Worm (Caenorhabditis elegans) whole organism, L3 larva: ENCODE measurements around the gene mrps-23.

ENCODE experiments used
- R02D3.7 ChIP-seq: fragments of 150-350 bp; optimal IDR thresholded peaks from 2 replicates; lab custom pipeline; 2014; ENCODE audit warnings: missing biosample characterization, missing genetic modification characterization
- ama-1 ChIP-seq: fragments of 150-350 bp; optimal IDR thresholded peaks from 2 replicates; lab custom pipeline; 2018
- ceh-16 ChIP-seq: sonication (generic microtip); optimal IDR thresholded peaks from 2 replicates; lab custom pipeline; 2017; ENCODE audit warnings: missing biosample characterization, missing genetic modification characterization
- elt-1 ChIP-seq: fragments of 150-350 bp; optimal IDR thresholded peaks from 2 replicates; lab custom pipeline; 2014; ENCODE audit warnings: missing biosample characterization, missing genetic modification characterization
- elt-2 ChIP-seq: sonication (generic microtip); optimal IDR thresholded peaks from 2 replicates; lab custom pipeline; 2016; ENCODE audit warnings: missing genetic modification reagents, mild to moderate bottlenecking, missing genetic modification characterization, missing compliant biosample characterization
- elt-3 ChIP-seq, 3 experiments: fragments of 150-350 bp in 1 of 3; sonication (generic microtip) in 2 of 3; optimal IDR thresholded peaks; 2 replicates in 2 of 3; 4 replicates in 1 of 3; lab custom pipeline; 2014 to 2017; ENCODE audit warnings: missing biosample characterization in 3 of 3, missing genetic modification characterization in 3 of 3
- fkh-10 ChIP-seq: sonication (generic microtip); optimal IDR thresholded peaks from 2 replicates; lab custom pipeline; 2017; ENCODE audit warnings: missing biosample characterization, missing genetic modification reagents, missing genetic modification characterization
- fos-1 ChIP-seq: fragments of 150-350 bp; optimal IDR thresholded peaks from 2 replicates; lab custom pipeline; 2014; ENCODE audit warnings: missing biosample characterization, missing genetic modification characterization
- jun-1 ChIP-seq: fragments of 150-350 bp; optimal IDR thresholded peaks from 2 replicates; lab custom pipeline; 2014; ENCODE audit warnings: missing biosample characterization, missing genetic modification reagents, missing genetic modification characterization
- nhr-76 ChIP-seq: fragments of 150-350 bp; sonication (generic microtip); optimal IDR thresholded peaks from 5 replicates; lab custom pipeline; 2014; ENCODE audit warnings: missing biosample characterization, missing genetic modification characterization
- pha-4 ChIP-seq: fragments of 150-350 bp; optimal IDR thresholded peaks from 2 replicates; lab custom pipeline; 2014; ENCODE audit warnings: missing biosample characterization, missing genetic modification reagents, missing genetic modification characterization
- sea-2 ChIP-seq: fragments of 150-350 bp; sonication (generic microtip); optimal IDR thresholded peaks from 4 replicates; lab custom pipeline; 2014; ENCODE audit warnings: missing biosample characterization, missing genetic modification reagents, missing genetic modification characterization
- snpc-4 ChIP-seq: fragments of 150-350 bp; optimal IDR thresholded peaks from 2 replicates; lab custom pipeline; 2014; ENCODE audit warnings: missing biosample characterization, missing genetic modification characterization
- tbx-2 ChIP-seq: sonication (generic microtip); optimal IDR thresholded peaks from 2 replicates; lab custom pipeline; 2016; ENCODE audit warnings: mild to moderate bottlenecking, missing genetic modification characterization, missing compliant biosample characterization

DNA sequence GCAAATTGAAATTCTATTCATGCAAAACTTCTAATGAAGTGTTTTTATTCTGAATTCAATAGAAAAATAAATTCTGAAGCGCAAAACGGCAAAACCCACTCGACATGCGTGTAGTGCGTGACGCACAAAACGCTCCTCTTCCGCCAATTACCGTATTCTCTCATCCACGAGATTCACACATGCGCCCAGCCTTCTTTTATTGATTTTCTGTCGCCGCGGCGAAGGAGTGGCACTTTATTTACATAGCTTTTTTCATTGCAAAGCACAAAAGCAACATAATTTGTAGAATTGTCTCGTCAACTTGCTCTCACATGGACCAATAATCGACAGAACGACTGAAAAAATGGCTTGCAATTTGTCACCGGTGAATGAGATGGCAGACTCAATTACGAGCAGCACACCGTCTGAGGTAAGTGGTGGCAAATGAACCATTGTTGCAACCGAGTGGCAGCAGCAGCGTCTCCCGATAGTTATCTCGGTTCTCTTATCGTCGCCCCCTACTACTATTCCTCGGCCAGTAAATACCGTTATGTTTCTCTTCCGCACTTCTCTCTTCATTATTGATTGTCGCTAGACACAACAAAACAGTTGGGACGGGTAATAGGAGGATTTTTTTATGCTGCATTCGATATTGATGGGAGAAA lies 22.7 kb upstream of the mrps-23 start, which contains the start of gene unc-16:
- TF ChIP-seq nhr-76 (tag; lab: Kevin White, UChicago) (no peak), elt-2 (tag; lab: Kevin White, UChicago) (peak; percentile 72), ceh-16 (tag; lab: Kevin White, UChicago) (no peak), jun-1 (tag; lab: Kevin White, UChicago) (peak; percentile 27), snpc-4 (tag; lab: Kevin White, UChicago) (peak; percentile 90), elt-1 (no peak), ama-1 (lab: Kevin White, UChicago) (peak; percentile 58), fos-1 (no peak), R02D3.7 (peak; percentile 70), sea-2 (GFP tag; lab: Kevin White, UChicago) (peak; percentile 73), tbx-2 (tag; lab: Kevin White, UChicago) (peak; percentile 82), fkh-10 (GFP tag; lab: Kevin White, UChicago) (peak; percentile 44), pha-4 (tag; lab: Kevin White, UChicago) (peak; percentile 97), elt-3 (tag; optimal IDR thresholded peaks at IDR 0.05; lab: Kevin White, UChicago) (no peak)
